Worm (Caenorhabditis elegans): Measurements from ENCODE around the gene C52E2.3.

ce11 chrII:1899934-1900333 lies 48.9 kb downstream of the C52E2.3 start, which contains the start of gene math-24:
- TF ChIP-seq ztf-4 (tag; optimal IDR thresholded peaks at IDR 0.05) (no peak), ces-1 (GFP tag; optimal IDR thresholded peaks at IDR 0.05) (no peak), mdl-1 (tag; optimal IDR thresholded peaks at IDR 0.05) (no peak), sup-37 (GFP tag; optimal IDR thresholded peaks at IDR 0.05) (no peak)

All from whole organism, L1 larva.